Fruit fly (Drosophila melanogaster) whole organism, embryonic: ENCODE measurements around the gene CG14695.

Experiments
- Atf-2 ChIP-seq: fragments of 200-800 bp; sonication (Bioruptor generic); optimal IDR thresholded peaks from 2 replicates; lab custom pipeline; 2016; ENCODE audit warnings: missing biosample characterization, missing genetic modification characterization
- Atf3 ChIP-seq: fragments of 200-800 bp; sonication (Bioruptor generic); optimal IDR thresholded peaks from 3 replicates; lab custom pipeline; 2016; ENCODE audit warnings: missing biosample characterization, missing genetic modification characterization
- Bteb2 ChIP-seq: fragments of 200-800 bp; sonication (Bioruptor generic); optimal IDR thresholded peaks from 2 replicates; lab custom pipeline; 2016; ENCODE audit warnings: missing biosample characterization, missing genetic modification characterization
- CG10959 ChIP-seq: fragments of 200-800 bp; sonication (Bioruptor generic); IDR thresholded peaks from 2 replicates; pipeline ENCODE4 v1.3.6; 2022; ENCODE audit warnings: missing biosample characterization, missing genetic modification characterization
- CG11504 ChIP-seq: fragments of 200-800 bp; sonication (Bioruptor generic); optimal IDR thresholded peaks from 3 replicates; lab custom pipeline; 2019; ENCODE audit warnings: missing biosample characterization, mild to moderate bottlenecking, missing genetic modification characterization, moderate library complexity
- CG12155 ChIP-seq: fragments of 200-800 bp; sonication (Bioruptor generic); optimal IDR thresholded peaks from 3 replicates; lab custom pipeline; 2016; ENCODE audit warnings: missing biosample characterization, missing genetic modification characterization
- CG14667 ChIP-seq: fragments of 200-800 bp; sonication (Bioruptor generic); IDR thresholded peaks from 2 replicates; pipeline ENCODE4 v1.3.6; 2022; ENCODE audit warnings: missing biosample characterization, missing genetic modification characterization
- CG15011 ChIP-seq: fragments of 200-800 bp; sonication (Bioruptor generic); optimal IDR thresholded peaks from 3 replicates; lab custom pipeline; 2018; ENCODE audit warnings: missing biosample characterization, mild to moderate bottlenecking, missing genetic modification characterization
- CG15601 ChIP-seq: fragments of 200-800 bp; sonication (Bioruptor generic); optimal IDR thresholded peaks from 3 replicates; lab custom pipeline; 2019; ENCODE audit warnings: missing biosample characterization, mild to moderate bottlenecking, missing genetic modification characterization, moderate library complexity
- CG17829 ChIP-seq: fragments of 200-800 bp; optimal IDR thresholded peaks from 2 replicates; lab custom pipeline; 2019; ENCODE audit warnings: missing biosample characterization, mild to moderate bottlenecking, missing genetic modification characterization, moderate library complexity
- CG2678 ChIP-seq: fragments of 200-800 bp; sonication (Bioruptor generic); optimal IDR thresholded peaks from 3 replicates; lab custom pipeline; 2019; ENCODE audit warnings: missing biosample characterization, mild to moderate bottlenecking, missing genetic modification characterization, moderate library complexity
- CG2889 ChIP-seq: fragments of 200-800 bp; sonication (Bioruptor generic); IDR thresholded peaks from 3 replicates; pipeline ENCODE4 v1.3.6; 2022; ENCODE audit warnings: missing biosample characterization, missing genetic modification characterization
- CG30431 ChIP-seq: fragments of 200-800 bp; sonication (Bioruptor generic); optimal IDR thresholded peaks from 2 replicates; lab custom pipeline; 2017; ENCODE audit warnings: missing biosample characterization, missing genetic modification characterization
- CG3163 ChIP-seq: fragments of 200-800 bp; sonication (Bioruptor generic); optimal IDR thresholded peaks from 3 replicates; lab custom pipeline; 2016; ENCODE audit warnings: missing biosample characterization, missing genetic modification characterization
- CG32767 ChIP-seq: fragments of 200-800 bp; sonication (Bioruptor generic); IDR thresholded peaks from 2 replicates; pipeline ENCODE4 v1.3.6; 2022; ENCODE audit warnings: missing biosample characterization, missing genetic modification characterization
- CG4820 ChIP-seq: fragments of 200-800 bp; sonication (Bioruptor generic); optimal IDR thresholded peaks from 3 replicates; lab custom pipeline; 2016; ENCODE audit warnings: missing biosample characterization, missing genetic modification characterization
- CG6765 ChIP-seq: fragments of 200-800 bp; sonication (Bioruptor generic); optimal IDR thresholded peaks from 3 replicates; lab custom pipeline; 2017; ENCODE audit warnings: missing biosample characterization, mild to moderate bottlenecking, missing genetic modification characterization
- CG8765 ChIP-seq: fragments of 200-800 bp; sonication (Bioruptor generic); IDR thresholded peaks from 2 replicates; pipeline ENCODE4 v1.3.6; 2022; ENCODE audit warnings: missing biosample characterization, missing genetic modification characterization
- CG9932 ChIP-seq: fragments of 200-800 bp; sonication (Bioruptor generic); IDR thresholded peaks from 2 replicates; pipeline ENCODE4 v1.3.6; 2022; ENCODE audit warnings: missing biosample characterization, missing genetic modification characterization
- Camta ChIP-seq: fragments of 200-800 bp; sonication (Bioruptor generic); optimal IDR thresholded peaks from 2 replicates; lab custom pipeline; 2016; ENCODE audit warnings: missing biosample characterization, missing genetic modification characterization
- D19A ChIP-seq: fragments of 200-800 bp; optimal IDR thresholded peaks from 3 replicates; lab custom pipeline; 2019; ENCODE audit warnings: missing biosample characterization, mild to moderate bottlenecking, missing genetic modification characterization, moderate library complexity
- Dad ChIP-seq: fragments of 200-800 bp; sonication (Bioruptor generic); optimal IDR thresholded peaks from 3 replicates; lab custom pipeline; 2016; ENCODE audit warnings: missing biosample characterization, missing genetic modification characterization
- Doc3 ChIP-seq: fragments of 200-800 bp; sonication (Bioruptor generic); IDR thresholded peaks from 3 replicates; pipeline ENCODE4 v1.3.6; 2022; ENCODE audit warnings: missing biosample characterization, missing genetic modification characterization; ENCODE audit not compliant: partially characterized antibody
- Eip74EF ChIP-seq, 2 experiments: fragments of 200-800 bp in 1 of 2; fragments of >200 bp in 1 of 2; sonication (Bioruptor generic) in 1 of 2; optimal IDR thresholded peaks; 2 replicates each; lab custom pipeline; 2017 to 2019; ENCODE audit warnings: missing biosample characterization in 2 of 2, missing genetic modification characterization in 2 of 2, mild to moderate bottlenecking in 1 of 2, moderate library complexity in 1 of 2
- Ets97D ChIP-seq: fragments of 200-800 bp; sonication (Bioruptor generic); optimal IDR thresholded peaks from 3 replicates; lab custom pipeline; 2016; ENCODE audit warnings: missing biosample characterization, missing genetic modification characterization
- Gug ChIP-seq: fragments of 200-800 bp; sonication (Bioruptor generic); IDR thresholded peaks from 4 replicates; pipeline ENCODE4 v1.3.6; 2022; ENCODE audit warnings: missing biosample characterization, missing genetic modification characterization
- HmgZ ChIP-seq: fragments of 200-800 bp; sonication (Bioruptor generic); optimal IDR thresholded peaks from 2 replicates; lab custom pipeline; 2018; ENCODE audit warnings: missing biosample characterization, mild to moderate bottlenecking, missing genetic modification characterization
- Hmr ChIP-seq: fragments of 200-800 bp; sonication (Bioruptor generic); optimal IDR thresholded peaks from 3 replicates; lab custom pipeline; 2017; ENCODE audit warnings: mild to moderate bottlenecking, missing biosample characterization, missing genetic modification reagents, missing genetic modification characterization
- Hr51 ChIP-seq, 2 experiments: fragments of 200-800 bp; sonication (Bioruptor generic); optimal IDR thresholded peaks; 2 replicates in 1 of 2; 3 replicates in 1 of 2; lab custom pipeline; 2016 to 2018; ENCODE audit warnings: missing biosample characterization in 2 of 2, missing genetic modification characterization in 2 of 2, mild to moderate bottlenecking in 1 of 2, moderate library complexity in 1 of 2
- Poxn ChIP-seq: fragments of 200-800 bp; sonication (Bioruptor generic); IDR thresholded peaks from 2 replicates; pipeline ENCODE4 v1.3.6; 2022; ENCODE audit warnings: missing biosample characterization, missing genetic modification characterization
- Rx ChIP-seq: fragments of 200-800 bp; sonication (Bioruptor generic); IDR thresholded peaks from 2 replicates; pipeline ENCODE4 v1.3.6; 2022; ENCODE audit warnings: missing biosample characterization, missing genetic modification characterization
- TFAM ChIP-seq: fragments of 200-800 bp; sonication (Bioruptor generic); optimal IDR thresholded peaks from 2 replicates; lab custom pipeline; 2017; ENCODE audit warnings: missing biosample characterization, missing genetic modification characterization, inconsistent platforms
- bab2 ChIP-seq: fragments of 200-800 bp; sonication (Bioruptor generic); optimal IDR thresholded peaks from 2 replicates; lab custom pipeline; 2016; ENCODE audit warnings: missing biosample characterization, missing genetic modification characterization
- caup ChIP-seq: fragments of 200-800 bp; sonication (Bioruptor generic); optimal IDR thresholded peaks from 3 replicates; lab custom pipeline; 2017; ENCODE audit warnings: missing biosample characterization, mild to moderate bottlenecking, missing genetic modification characterization, moderate library complexity; ENCODE audit not compliant: severe bottlenecking
- cg ChIP-seq: fragments of 200-800 bp; sonication (Bioruptor generic); optimal IDR thresholded peaks from 3 replicates; lab custom pipeline; 2019; ENCODE audit warnings: missing biosample characterization, mild to moderate bottlenecking, missing genetic modification characterization, moderate library complexity
- chinmo ChIP-seq: fragments of 200-800 bp; sonication (Bioruptor generic); IDR thresholded peaks from 4 replicates; pipeline ENCODE4 v1.3.6; 2022; ENCODE audit warnings: missing biosample characterization, missing genetic modification characterization; ENCODE audit not compliant: partially characterized antibody
- disco-r ChIP-seq: fragments of 200-800 bp; sonication (Bioruptor generic); optimal IDR thresholded peaks from 2 replicates; lab custom pipeline; 2016; ENCODE audit warnings: missing biosample characterization, missing genetic modification characterization
- gcm ChIP-seq: fragments of 200-800 bp; sonication (Bioruptor generic); optimal IDR thresholded peaks from 2 replicates; lab custom pipeline; 2019; ENCODE audit warnings: missing biosample characterization, mild to moderate bottlenecking, missing genetic modification characterization, moderate library complexity
- gfzf ChIP-seq: fragments of 200-800 bp; sonication (Bioruptor generic); optimal IDR thresholded peaks from 2 replicates; lab custom pipeline; 2016; ENCODE audit warnings: missing biosample characterization, mild to moderate bottlenecking, missing genetic modification characterization, moderate library complexity
- gt ChIP-seq: fragments of 200-800 bp; sonication (Bioruptor generic); IDR thresholded peaks from 2 replicates; pipeline ENCODE4 v1.3.6; 2022; ENCODE audit warnings: missing biosample characterization, missing genetic modification characterization
- ken ChIP-seq: fragments of 200-800 bp; sonication (Bioruptor generic); IDR thresholded peaks from 3 replicates; pipeline ENCODE4 v1.3.6; 2022; ENCODE audit warnings: missing biosample characterization, missing genetic modification characterization
- mld ChIP-seq: fragments of 200-800 bp; sonication (Bioruptor generic); IDR thresholded peaks from 3 replicates; pipeline ENCODE4 v1.3.6; 2022; ENCODE audit warnings: missing biosample characterization, missing genetic modification characterization; ENCODE audit not compliant: partially characterized antibody
- otp ChIP-seq: fragments of 200-800 bp; sonication (Bioruptor generic); IDR thresholded peaks from 3 replicates; pipeline ENCODE4, ENCODE4 v1.3.6; 2022; ENCODE audit warnings: missing biosample characterization, missing genetic modification characterization
- pfk ChIP-seq: fragments of 200-800 bp; sonication (Bioruptor generic); optimal IDR thresholded peaks from 2 replicates; lab custom pipeline; 2018; ENCODE audit warnings: missing biosample characterization, mild to moderate bottlenecking, missing genetic modification characterization, moderate library complexity
- prd ChIP-seq, 3 experiments: fragments of >200 bp in 2 of 3; fragments of 200-800 bp in 1 of 3; sonication (Bioruptor generic) in 1 of 3; optimal IDR thresholded peaks in 2 of 3; IDR thresholded peaks in 1 of 3; 2 replicates in 2 of 3; 3 replicates in 1 of 3; pipeline versions ENCODE4 v1.3.6 to Lab custom; 2017 to 2022; ENCODE audit warnings: missing biosample characterization in 1 of 3, missing genetic modification characterization in 1 of 3
- pros ChIP-seq: fragments of 200-800 bp; sonication (Bioruptor generic); optimal IDR thresholded peaks from 3 replicates; lab custom pipeline; 2019; ENCODE audit warnings: missing biosample characterization, mild to moderate bottlenecking, missing genetic modification characterization, moderate library complexity
- sob ChIP-seq: fragments of 200-800 bp; sonication (Bioruptor generic); IDR thresholded peaks from 2 replicates; pipeline ENCODE4 v1.3.6; 2022; ENCODE audit warnings: missing biosample characterization, missing genetic modification characterization

Gene CG14695

dm6 chr3R:10875515-10876434 is 3.3 kb downstream of the CG14695 start, which contains the start of gene Sodh2 (continued):
- peak; percentile 81 for TF ChIP-seq sob
- TF ChIP-seq CG2889 (GFP tag; lab: Robert Waterston, UW), result peak; percentile 67; the same call in 2 of the 3 replicates
- TF ChIP-seq CG17829 (tag; lab: Kevin White, UChicago), result peak; percentile 83
- TF ChIP-seq Atf-2 (GFP tag; lab: Kevin White, UChicago), result peak; percentile 11
- TF ChIP-seq CG9932 (GFP tag; lab: Robert Waterston, UW), result peak; percentile 86
- peak; percentile 73; the same call in 2 of the 4 replicates for TF ChIP-seq Gug
- TF ChIP-seq CG15601 (tag; lab: Kevin White, UChicago), result peak; percentile 59
- TF ChIP-seq CG30431, result no peak
- TF ChIP-seq CG12155, result peak; percentile 59
- TF ChIP-seq caup (GFP tag; lab: Kevin White, UChicago), result peak; percentile 91
- TF ChIP-seq cg (GFP tag; lab: Kevin White, UChicago), result peak; percentile 14
- peak; percentile 17 for TF ChIP-seq Ets97D (GFP tag; lab: Kevin White, UChicago)
- no peak for TF ChIP-seq TFAM (GFP tag; lab: Kevin White, UChicago)
- TF ChIP-seq pfk (GFP tag; lab: Kevin White, UChicago), result peak; percentile 62
- TF ChIP-seq Doc3 (GFP tag; lab: Robert Waterston, UW), result no peak
- peak; percentile 84 for TF ChIP-seq CG11504
- TF ChIP-seq gcm (GFP tag; lab: Kevin White, UChicago), result peak; percentile 67
- peak; percentile 73; the same call in 1 of the 4 replicates for TF ChIP-seq chinmo
- TF ChIP-seq Poxn (GFP tag; lab: Robert Waterston, UW), result peak; percentile 72
- TF ChIP-seq CG3163 (GFP tag; lab: Kevin White, UChicago), result peak; percentile 33
- TF ChIP-seq D19A (tag; lab: Kevin White, UChicago), result peak; percentile 73
- no peak for TF ChIP-seq CG4820 (GFP tag; lab: Kevin White, UChicago)
- TF ChIP-seq CG32767 (GFP tag; lab: Robert Waterston, UW), result 0 out of 2 replicates have a peak, but pooled peaks have one; percentile 36
- peak; percentile 79; the same call in 1 of the 2 replicates for TF ChIP-seq CG8765 (GFP tag; lab: Robert Waterston, UW)
- TF ChIP-seq prd (optimal IDR thresholded peaks at IDR 0.05; lab: Kevin White, UChicago), result no peak
- peak; percentile 80 for TF ChIP-seq prd (GFP tag; IDR thresholded peaks at IDR 0.05; lab: Robert Waterston, UW)
- TF ChIP-seq Rx (GFP tag; lab: Robert Waterston, UW), result no peak
- TF ChIP-seq CG2678, result peak; percentile 89
- TF ChIP-seq otp (GFP tag; lab: Robert Waterston, UW), result peak; percentile 37; the same call in 1 of the 3 replicates
- TF ChIP-seq Eip74EF (GFP tag; optimal IDR thresholded peaks at IDR 0.05; lab: Kevin White, UChicago), result peak in 1 of 2 experiments; percentile 81
- TF ChIP-seq gt (GFP tag; lab: Robert Waterston, UW), result no peak
- TF ChIP-seq mld (GFP tag; lab: Robert Waterston, UW), result no peak
- TF ChIP-seq Dad (GFP tag; lab: Kevin White, UChicago), result peak; percentile 24
- TF ChIP-seq Hr51 (GFP tag; optimal IDR thresholded peaks at IDR 0.05; lab: Kevin White, UChicago), result peak in 1 of 2 experiments; percentile 81
- TF ChIP-seq gfzf (GFP tag; lab: Kevin White, UChicago), result no peak
- TF ChIP-seq disco-r (GFP tag; lab: Kevin White, UChicago), result peak; percentile 46
- TF ChIP-seq bab2, result peak; percentile 22
- TF ChIP-seq pros, result peak; percentile 12
- peak; percentile 29 for TF ChIP-seq Camta (GFP tag; lab: Kevin White, UChicago)
- peak; percentile 16 for TF ChIP-seq Atf3
- peak; percentile 69 for TF ChIP-seq HmgZ
- peak; percentile 86 for TF ChIP-seq CG6765 (GFP tag; lab: Kevin White, UChicago)
- peak; percentile 39 for TF ChIP-seq CG15011 (GFP tag; lab: Kevin White, UChicago)
- TF ChIP-seq CG14667, result peak; percentile 53
- peak; percentile 73 for TF ChIP-seq ken (GFP tag; lab: Robert Waterston, UW)
- no peak for TF ChIP-seq CG10959 (GFP tag; lab: Robert Waterston, UW)
- TF ChIP-seq Bteb2, result peak; percentile 64
- peak; percentile 94 for TF ChIP-seq Hmr (GFP tag; lab: Kevin White, UChicago)
